Worm (Caenorhabditis elegans) whole organism, young adult: ENCODE results near the gene srw-56.

ENCODE experiments used
- F37B4.10 ChIP-seq: fragments of 200-800 bp; sonication (Bioruptor generic); IDR thresholded peaks from 2 replicates; pipeline ENCODE4 v1.3.6; 2022; ENCODE audit warnings: missing genetic modification characterization, missing compliant biosample characterization
- F49E8.2 ChIP-seq: sonication (generic microtip); optimal IDR thresholded peaks from 3 replicates; lab custom pipeline; 2017; ENCODE audit warnings: missing genetic modification characterization, mild to moderate bottlenecking, missing compliant biosample characterization, antibody characterized with exemption, moderate library complexity; ENCODE audit not compliant: insufficient read depth
- Y53G8AR.9 ChIP-seq: fragments of 200-800 bp; sonication (Bioruptor generic); conservative IDR thresholded peaks from 2 replicates; pipeline ENCODE4 v1.3.6; 2022; ENCODE audit warnings: missing genetic modification reagents, missing genetic modification characterization, missing compliant biosample characterization
- Y95B8A.8 ChIP-seq: fragments of 200-800 bp; sonication (Bioruptor generic); IDR thresholded peaks from 2 replicates; pipeline ENCODE4 v1.3.6; 2022; ENCODE audit warnings: missing genetic modification reagents, missing genetic modification characterization, missing compliant biosample characterization
- ama-1 ChIP-seq, 3 experiments: fragments of 150-350 bp in 1 of 3; sonication (generic microtip) in 2 of 3; optimal IDR thresholded peaks; 2 replicates each; lab custom pipeline; 2014 to 2018; ENCODE audit warnings: missing biosample characterization in 2 of 3, missing genetic modification characterization in 2 of 3, missing genetic modification reagents in 2 of 3
- attf-5 ChIP-seq: fragments of 200-800 bp; sonication (Bioruptor generic); optimal IDR thresholded peaks from 2 replicates; lab custom pipeline; 2018; ENCODE audit warnings: mild to moderate bottlenecking, missing genetic modification characterization, missing compliant biosample characterization
- ceh-58 ChIP-seq: fragments of 200-800 bp; sonication (Bioruptor generic); IDR thresholded peaks from 2 replicates; pipeline ENCODE4 v1.3.6; 2022; ENCODE audit warnings: missing genetic modification characterization, missing compliant biosample characterization
- egl-18 ChIP-seq: fragments of 200-800 bp; sonication (Bioruptor generic); IDR thresholded peaks from 2 replicates; pipeline ENCODE4 v1.3.6; 2022; ENCODE audit warnings: missing genetic modification reagents, missing genetic modification characterization, missing compliant biosample characterization
- ets-4 ChIP-seq: fragments of 200-800 bp; sonication (Bioruptor generic); optimal IDR thresholded peaks from 2 replicates; lab custom pipeline; 2018; ENCODE audit warnings: mild to moderate bottlenecking, missing genetic modification characterization, missing compliant biosample characterization
- pha-4 ChIP-seq: fragments of 150-350 bp; sonication (generic microtip); optimal IDR thresholded peaks from 2 replicates; lab custom pipeline; 2014; ENCODE audit warnings: missing biosample characterization, missing genetic modification reagents, missing genetic modification characterization
- rpc-1 ChIP-seq, 2 experiments: fragments of 150-350 bp in 1 of 2; sonication (generic microtip) in 1 of 2; optimal IDR thresholded peaks; 2 replicates each; lab custom pipeline; 2014 to 2018; ENCODE audit warnings: missing biosample characterization in 1 of 2, missing genetic modification characterization in 1 of 2, missing genetic modification reagents in 1 of 2, missing genotype in 1 of 2
- snpc-4 ChIP-seq, 5 experiments: fragments of 150-350 bp in 1 of 5; sonication (generic microtip) in 4 of 5; optimal IDR thresholded peaks; 2 replicates each; lab custom pipeline; 2014 to 2018; ENCODE audit warnings: missing genetic modification characterization in 5 of 5, missing biosample characterization in 3 of 5, antibody characterized with exemption in 2 of 5, mild to moderate bottlenecking in 2 of 5, missing compliant biosample characterization in 2 of 5, missing genotype in 2 of 5, moderate library complexity in 2 of 5, missing genetic modification reagents in 1 of 5
- unc-62 ChIP-seq: fragments of 150-350 bp; optimal IDR thresholded peaks from 2 replicates; lab custom pipeline; 2014; ENCODE audit warnings: missing biosample characterization, missing genetic modification reagents, missing genetic modification characterization
- ztf-28 ChIP-seq: fragments of 200-800 bp; sonication (Bioruptor generic); IDR thresholded peaks from 2 replicates; pipeline ENCODE4 v1.3.6; 2022; ENCODE audit warnings: missing genetic modification reagents, missing genetic modification characterization, missing compliant biosample characterization

DNA sequence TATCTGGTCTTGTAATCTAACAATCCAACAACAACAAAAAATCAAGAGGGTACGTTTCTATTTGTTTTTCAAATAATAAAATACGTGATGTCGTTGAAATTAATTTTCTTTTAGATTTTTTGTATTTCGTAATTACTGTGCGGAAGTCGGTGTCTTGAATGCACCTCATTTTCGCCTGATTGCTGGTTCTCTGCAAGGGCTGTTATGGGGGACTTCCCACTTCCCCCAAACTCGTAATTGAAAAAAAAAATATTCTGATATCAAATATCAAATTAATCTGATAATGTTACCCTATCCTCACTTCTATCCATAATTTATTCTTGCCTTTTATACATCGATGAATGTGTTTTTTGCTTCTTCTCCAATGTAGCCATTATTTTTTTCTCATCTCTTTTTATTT lies 35.4 kb upstream of the srw-56 start, which contains the start of gene F36G9.15:
- TF ChIP-seq F37B4.10 (GFP tag; lab: Robert Waterston, UW) (no peak), unc-62 (GFP tag; lab: Kevin White, UChicago) (no peak), ets-4 (no peak), ama-1 (optimal IDR thresholded peaks at IDR 0.05; lab: Kevin White, UChicago) (no peak), ama-1 (GFP tag; optimal IDR thresholded peaks at IDR 0.05; lab: Kevin White, UChicago) (no peak), attf-5 (GFP tag; lab: Kevin White, UChicago) (no peak), rpc-1 (optimal IDR thresholded peaks at IDR 0.05; lab: Kevin White, UChicago) (no peak), rpc-1 (tag; optimal IDR thresholded peaks at IDR 0.05; lab: Kevin White, UChicago) (no peak), pha-4 (tag; lab: Kevin White, UChicago) (no peak), egl-18 (GFP tag; lab: Robert Waterston, UW) (no peak), F49E8.2 (tag; lab: Kevin White, UChicago) (no peak), snpc-4 (GFP tag; optimal IDR thresholded peaks at IDR 0.05; lab: Kevin White, UChicago) (no peak), snpc-4 (tag; optimal IDR thresholded peaks at IDR 0.05; lab: Kevin White, UChicago) (no peak), Y53G8AR.9 (GFP tag; lab: Robert Waterston, UW) (no peak), Y95B8A.8 (GFP tag; lab: Robert Waterston, UW) (no peak), ceh-58 (GFP tag; lab: Robert Waterston, UW) (no peak), ztf-28 (GFP tag; lab: Robert Waterston, UW) (no peak)
